Worm (Caenorhabditis elegans) whole organism, L4 larva: Measurements from ENCODE around the gene W04H10.5.

Source experiments
- D1046.2 ChIP-seq: fragments of 200-800 bp; sonication (Bioruptor generic); IDR thresholded peaks from 2 replicates; pipeline ENCODE4 v1.3.6; 2022; ENCODE audit warnings: missing genetic modification characterization, missing compliant biosample characterization
- T20F7.1 ChIP-seq: fragments of 200-800 bp; sonication (Bioruptor generic); optimal IDR thresholded peaks from 2 replicates; lab custom pipeline; 2018; ENCODE audit warnings: mild to moderate bottlenecking, missing genetic modification characterization, missing compliant biosample characterization
- Y5F2A.4 ChIP-seq: fragments of 200-800 bp; sonication (Bioruptor generic); optimal IDR thresholded peaks from 2 replicates; lab custom pipeline; 2018; ENCODE audit warnings: mild to moderate bottlenecking, missing genetic modification characterization, missing compliant biosample characterization
- Y75B8A.6 ChIP-seq: fragments of 200-800 bp; sonication (Bioruptor generic); IDR thresholded peaks from 2 replicates; pipeline ENCODE4 v1.3.6; 2022; ENCODE audit warnings: missing genetic modification reagents, missing genetic modification characterization, missing compliant biosample characterization
- ZK546.5 ChIP-seq, 2 experiments: sonication (generic microtip); optimal IDR thresholded peaks; 2 replicates each; lab custom pipeline; 2017; ENCODE audit warnings: missing biosample characterization in 2 of 2, missing genetic modification characterization in 2 of 2
- aha-1 ChIP-seq: fragments of 150-350 bp; peaks from one replicate; lab custom pipeline; 2014; ENCODE audit warnings: missing biosample characterization, missing genetic modification characterization
- attf-4 ChIP-seq: sonication (generic microtip); optimal IDR thresholded peaks from 3 replicates; lab custom pipeline; 2017; ENCODE audit warnings: missing biosample characterization, missing genetic modification characterization
- ceh-20 ChIP-seq: fragments of 200-800 bp; sonication (Bioruptor generic); IDR thresholded peaks from 2 replicates; pipeline ENCODE4 v1.3.6; 2022; ENCODE audit warnings: missing genetic modification reagents, missing genetic modification characterization, missing compliant biosample characterization
- ceh-28 ChIP-seq: fragments of 150-350 bp; optimal IDR thresholded peaks from 2 replicates; lab custom pipeline; 2014; ENCODE audit warnings: missing biosample characterization, missing genetic modification reagents, missing genetic modification characterization
- ceh-62 ChIP-seq: sonication (generic microtip); optimal IDR thresholded peaks from 2 replicates; lab custom pipeline; 2017; ENCODE audit warnings: missing biosample characterization, missing genetic modification characterization
- ctbp-1 ChIP-seq: fragments of 200-800 bp; sonication (Bioruptor generic); IDR thresholded peaks from 2 replicates; pipeline ENCODE4 v1.3.6; 2022; ENCODE audit warnings: missing genetic modification reagents, missing genetic modification characterization, missing compliant biosample characterization
- daf-16 ChIP-seq, 3 experiments: sonication (generic microtip); optimal IDR thresholded peaks; 2 replicates each; lab custom pipeline; 2016 to 2017; ENCODE audit warnings: missing genetic modification characterization in 3 of 3, missing genetic modification reagents in 3 of 3, mild to moderate bottlenecking in 2 of 3, missing compliant biosample characterization in 2 of 3, missing biosample characterization in 1 of 3, moderate library complexity in 1 of 3
- daf-19 ChIP-seq: fragments of 200-800 bp; sonication (Bioruptor generic); conservative IDR thresholded peaks from 2 replicates; pipeline ENCODE4 v1.3.6; 2022; ENCODE audit warnings: missing genetic modification characterization, missing compliant biosample characterization
- dmd-6 ChIP-seq: fragments of 200-800 bp; sonication (Bioruptor generic); IDR thresholded peaks from 2 replicates; pipeline ENCODE4 v1.3.6; 2022; ENCODE audit warnings: missing genetic modification reagents, missing genetic modification characterization, missing compliant biosample characterization
- dmd-9 ChIP-seq: fragments of 200-800 bp; sonication (Bioruptor generic); IDR thresholded peaks from 2 replicates; pipeline ENCODE4 v1.3.6; 2022; ENCODE audit warnings: missing genetic modification reagents, missing genetic modification characterization, missing compliant biosample characterization
- hif-1 ChIP-seq, 2 experiments: sonication (generic microtip); optimal IDR thresholded peaks; 2 replicates each; lab custom pipeline; 2016 to 2017; ENCODE audit warnings: missing compliant biosample characterization in 2 of 2, missing genetic modification characterization in 2 of 2, missing genetic modification reagents in 2 of 2, missing genotype in 2 of 2, mild to moderate bottlenecking in 1 of 2
- lin-15B ChIP-seq: fragments of 150-350 bp; sonication (generic microtip); optimal IDR thresholded peaks from 3 replicates; lab custom pipeline; 2014; ENCODE audit warnings: missing biosample characterization, missing genetic modification characterization
- lin-29 ChIP-seq: fragments of 200-800 bp; sonication (Bioruptor generic); IDR thresholded peaks from 2 replicates; pipeline ENCODE4 v1.3.6; 2022; ENCODE audit warnings: missing genetic modification reagents, missing genetic modification characterization, missing compliant biosample characterization
- lin-38 ChIP-seq: fragments of 200-800 bp; sonication (Bioruptor generic); IDR thresholded peaks from 2 replicates; pipeline ENCODE4 v1.3.6; 2022; ENCODE audit warnings: missing genetic modification reagents, missing genetic modification characterization, missing compliant biosample characterization
- lir-3 ChIP-seq: sonication (generic microtip); optimal IDR thresholded peaks from 2 replicates; lab custom pipeline; 2016; ENCODE audit warnings: mild to moderate bottlenecking, missing genetic modification characterization, missing compliant biosample characterization
- mdt-29 ChIP-seq: fragments of 200-800 bp; sonication (Bioruptor generic); IDR thresholded peaks from 2 replicates; pipeline ENCODE4 v1.3.6; 2022; ENCODE audit warnings: missing genetic modification reagents, missing genetic modification characterization, missing compliant biosample characterization
- mxl-2 ChIP-seq: fragments of 200-800 bp; sonication (Bioruptor generic); conservative IDR thresholded peaks from 2 replicates; pipeline ENCODE4 v1.3.6; 2022; ENCODE audit warnings: missing genetic modification reagents, missing genetic modification characterization, missing compliant biosample characterization
- nhr-102 ChIP-seq: sonication (generic microtip); optimal IDR thresholded peaks from 2 replicates; lab custom pipeline; 2016; ENCODE audit warnings: mild to moderate bottlenecking, missing genetic modification characterization, moderate library complexity, missing compliant biosample characterization
- php-3 ChIP-seq: fragments of 200-800 bp; sonication (Bioruptor generic); IDR thresholded peaks from 2 replicates; pipeline ENCODE4 v1.3.6; 2022; ENCODE audit warnings: missing genetic modification reagents, missing genetic modification characterization, missing compliant biosample characterization
- pqm-1 ChIP-seq: sonication (generic microtip); optimal IDR thresholded peaks from 2 replicates; lab custom pipeline; 2017; ENCODE audit warnings: missing biosample characterization, missing genetic modification characterization
- saeg-2 ChIP-seq: fragments of 200-800 bp; sonication (Bioruptor generic); IDR thresholded peaks from 2 replicates; pipeline ENCODE4 v1.3.6; 2022; ENCODE audit warnings: missing genetic modification reagents, missing genetic modification characterization, missing compliant biosample characterization
- set-16 ChIP-seq: fragments of 200-800 bp; sonication (Bioruptor generic); IDR thresholded peaks from 2 replicates; pipeline ENCODE4 v1.3.6; 2022; ENCODE audit warnings: missing genetic modification reagents, missing genetic modification characterization, missing compliant biosample characterization
- skn-1 ChIP-seq: fragments of 150-350 bp; optimal IDR thresholded peaks from 2 replicates; lab custom pipeline; 2014; ENCODE audit warnings: missing biosample characterization, missing genetic modification characterization
- tra-1 ChIP-seq: fragments of 200-800 bp; sonication (Bioruptor generic); IDR thresholded peaks from 2 replicates; pipeline ENCODE4 v1.3.6; 2022; ENCODE audit warnings: missing genetic modification reagents, missing genetic modification characterization, missing compliant biosample characterization
- unc-62 ChIP-seq, 3 experiments: fragments of 150-350 bp in 1 of 3; sonication (generic microtip); optimal IDR thresholded peaks in 2 of 3; peaks in 1 of 3; 1 replicate in 1 of 3; 2 replicates in 2 of 3; lab custom pipeline; 2014 to 2017; ENCODE audit warnings: missing biosample characterization in 3 of 3, missing genetic modification characterization in 3 of 3, missing genetic modification reagents in 3 of 3, missing genotype in 1 of 3
- zfp-3 ChIP-seq: fragments of 200-800 bp; sonication (Bioruptor generic); conservative IDR thresholded peaks from 2 replicates; pipeline ENCODE4 v1.3.6; 2022; ENCODE audit warnings: missing genetic modification reagents, missing genetic modification characterization, missing compliant biosample characterization
- ztf-11 ChIP-seq: fragments of 150-350 bp; optimal IDR thresholded peaks from 2 replicates; lab custom pipeline; 2014; ENCODE audit warnings: missing biosample characterization, missing genetic modification characterization

W04H10.5 gene

ce11 chrII:606033-606432 is at the start of gene W04H10.5:
Gene W04H10.5, plus strand, starts transcription at chrII:606333.
- TF ChIP-seq mdt-29 (GFP tag; lab: Robert Waterston, UW) (no peak), ztf-11 (tag; lab: Kevin White, UChicago) (no peak), mxl-2 (no peak), tra-1 (GFP tag; lab: Robert Waterston, UW) (no peak), zfp-3 (no peak), saeg-2 (no peak), ZK546.5 (tag; optimal IDR thresholded peaks at IDR 0.05; lab: Kevin White, UChicago) (no peak), D1046.2 (GFP tag; lab: Robert Waterston, UW) (no peak)

- TF ChIP-seq ceh-28 (no peak), ceh-62 (tag; lab: Kevin White, UChicago) (no peak), nhr-102 (tag; lab: Kevin White, UChicago) (peak; percentile 10)
Observed at ce11 chrII:568776-569175, 37.4 kb upstream of the W04H10.5 start, which contains the start of gene W08F4.5. Gene W08F4.5, minus strand, starts transcription at chrII:568876.

- peak; percentile 7; the same call in 1 of the 2 replicates for TF ChIP-seq set-16 (GFP tag; lab: Robert Waterston, UW)
- no peak for TF ChIP-seq dmd-6
Observed at ce11 chrII:572010-572409, 34.1 kb upstream of the W04H10.5 start, which contains the start of gene mlt-8. Gene mlt-8, minus strand, starts transcription at chrII:572110.

- TF ChIP-seq php-3 (no peak), ceh-20 (GFP tag; lab: Robert Waterston, UW) (no peak), unc-62 (GFP tag; optimal IDR thresholded peaks at IDR 0.05 in 1 of 2; lab: Kevin White, UChicago) (peak in 1 of 2 experiments; percentile 46), unc-62 (tag; optimal IDR thresholded peaks at IDR 0.05; lab: Kevin White, UChicago) (no peak), skn-1 (tag; lab: Kevin White, UChicago) (no peak), lir-3 (tag; lab: Kevin White, UChicago) (no peak), aha-1 (tag; lab: Kevin White, UChicago) (peak; percentile 75), hif-1 (tag; optimal IDR thresholded peaks at IDR 0.05; lab: Kevin White, UChicago) (no peak)
Observed at ce11 chrII:574064-574463, 32.1 kb upstream of the W04H10.5 start.

- TF ChIP-seq ctbp-1 (GFP tag; lab: Robert Waterston, UW), result no peak
- no peak for TF ChIP-seq lin-15B
- peak; percentile 52 for TF ChIP-seq lin-38 (GFP tag; lab: Robert Waterston, UW)
- TF ChIP-seq daf-16 (GFP tag; optimal IDR thresholded peaks at IDR 0.05; lab: Kevin White, UChicago), result no peak
- TF ChIP-seq daf-16 (tag; optimal IDR thresholded peaks at IDR 0.05; lab: Kevin White, UChicago), result peak; percentile 0
Observed at ce11 chrII:577632-578031, 28.5 kb upstream of the W04H10.5 start, which contains the start of gene W08F4.7. Gene W08F4.7, minus strand, starts transcription at chrII:577732.

- TF ChIP-seq set-16 (GFP tag; lab: Robert Waterston, UW), result peak; percentile 77
- TF ChIP-seq lin-29 (GFP tag; lab: Robert Waterston, UW), result no peak
- 0 out of 2 replicates have a peak, but pooled peaks have one; percentile 26 for TF ChIP-seq dmd-9 (GFP tag; lab: Robert Waterston, UW)
- 0 out of 2 replicates have a peak, but pooled peaks have one; percentile 2 for TF ChIP-seq lin-38 (GFP tag; lab: Robert Waterston, UW)
- TF ChIP-seq Y75B8A.6 (GFP tag; lab: Robert Waterston, UW), result no peak
- no peak for TF ChIP-seq T20F7.1 (GFP tag; lab: Kevin White, UChicago)
- no peak for TF ChIP-seq daf-19 (GFP tag; lab: Robert Waterston, UW)
- no peak for TF ChIP-seq attf-4
- TF ChIP-seq pqm-1 (tag; lab: Kevin White, UChicago), result no peak
- no peak for TF ChIP-seq Y5F2A.4 (GFP tag; lab: Kevin White, UChicago)
- TF ChIP-seq, all 104 proteins: peak for 3
Observed at ce11 chrII:578803-579202, 27.3 kb upstream of the W04H10.5 start.
